Fruit fly (Drosophila melanogaster) whole organism: ENCODE results near the gene BBS8.

Source experiments
- Dll ChIP-seq: fragments of >200 bp; optimal IDR thresholded peaks from 2 replicates; lab custom pipeline; 2017
- EcR ChIP-seq, 2 experiments: fragments of >200 bp; optimal IDR thresholded peaks; 2 replicates each; lab custom pipeline; 2017; ENCODE audit warnings: missing biosample characterization in 2 of 2, missing genetic modification characterization in 2 of 2, missing genetic modification reagents in 2 of 2
- pan ChIP-seq: fragments of >200 bp; optimal IDR thresholded peaks from 2 replicates; lab custom pipeline; 2017
- psq ChIP-seq: fragments of >200 bp; optimal IDR thresholded peaks from 2 replicates; lab custom pipeline; 2017
- usp ChIP-seq: fragments of >200 bp; optimal IDR thresholded peaks from 2 replicates; lab custom pipeline; 2017; ENCODE audit warnings: missing biosample characterization, missing genetic modification characterization, mixed read lengths

DNA sequence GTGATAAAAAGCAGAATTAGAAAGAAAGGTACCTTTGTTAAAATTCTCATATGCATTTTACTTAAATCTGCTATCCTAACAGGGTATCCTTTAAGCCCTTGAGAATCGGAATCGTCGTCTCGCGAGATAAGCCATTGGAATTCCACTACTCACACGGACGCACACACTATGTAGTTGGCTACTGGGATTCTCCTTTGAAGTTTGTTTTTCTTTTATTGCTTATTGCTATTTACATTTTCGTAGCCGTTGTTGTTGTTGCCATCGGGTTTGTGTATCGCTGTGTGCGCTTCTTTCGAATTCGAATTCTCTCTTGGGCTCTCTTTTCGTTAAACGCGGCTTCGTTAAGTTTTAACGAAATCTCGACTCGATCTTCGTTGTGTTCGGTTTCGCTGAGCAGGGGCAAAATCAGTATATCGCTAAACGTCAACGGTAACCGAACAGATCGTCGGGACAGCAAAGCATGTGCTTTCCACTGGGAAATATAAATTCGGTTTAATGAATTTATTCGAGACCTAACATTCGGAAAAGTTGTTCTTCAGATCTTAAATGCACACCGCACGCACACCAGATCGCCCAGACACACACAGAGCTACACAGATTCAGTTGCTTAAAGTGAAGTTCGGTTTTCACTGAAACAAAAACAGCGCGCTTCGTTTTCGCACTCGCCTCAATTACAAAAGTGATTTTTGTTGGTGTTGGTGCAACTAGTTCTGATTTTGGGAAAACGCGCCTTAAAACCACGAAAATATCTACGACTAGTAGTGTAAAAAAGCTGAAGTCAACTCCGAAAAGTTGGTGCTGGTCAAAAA is 8.4 kb downstream of the BBS8 start, which contains the start of gene ex:
- TF ChIP-seq psq (no peak), usp (GFP tag; lab: Kevin White, UChicago) (no peak), Dll (lab: Kevin White, UChicago) (no peak), EcR (GFP tag; optimal IDR thresholded peaks at IDR 0.05; lab: Kevin White, UChicago) (no peak), pan (lab: Kevin White, UChicago) (no peak)
